Worm (Caenorhabditis elegans) whole organism, L2 larva: ENCODE measurements around the gene dnj-13.

Experiments used
- C34F6.9 ChIP-seq: fragments of 150-350 bp; optimal IDR thresholded peaks from 2 replicates; lab custom pipeline; 2014; ENCODE audit warnings: missing biosample characterization, missing genetic modification characterization
- ZK546.5 ChIP-seq: sonication (generic microtip); optimal IDR thresholded peaks from 2 replicates; lab custom pipeline; 2017; ENCODE audit warnings: missing biosample characterization, missing genetic modification characterization
- aly-2 ChIP-seq: fragments of 150-350 bp; optimal IDR thresholded peaks from 2 replicates; lab custom pipeline; 2014; ENCODE audit warnings: missing biosample characterization, missing genetic modification characterization
- ceh-16 ChIP-seq: fragments of 150-350 bp; optimal IDR thresholded peaks from 2 replicates; lab custom pipeline; 2014; ENCODE audit warnings: missing biosample characterization, missing genetic modification characterization
- ceh-82 ChIP-seq: fragments of 150-350 bp; optimal IDR thresholded peaks from 2 replicates; lab custom pipeline; 2014; ENCODE audit warnings: missing biosample characterization, missing genetic modification characterization
- fos-1 ChIP-seq: fragments of 150-350 bp; optimal IDR thresholded peaks from 2 replicates; lab custom pipeline; 2014; ENCODE audit warnings: missing biosample characterization, missing genetic modification characterization
- gmeb-1 ChIP-seq: fragments of 150-350 bp; optimal IDR thresholded peaks from 2 replicates; lab custom pipeline; 2014; ENCODE audit warnings: missing biosample characterization, missing genetic modification characterization
- lin-13 ChIP-seq: fragments of 150-350 bp; optimal IDR thresholded peaks from 2 replicates; lab custom pipeline; 2014; ENCODE audit warnings: missing biosample characterization, missing genetic modification reagents, missing genetic modification characterization
- lin-39 ChIP-seq: fragments of 150-350 bp; optimal IDR thresholded peaks from 2 replicates; lab custom pipeline; 2014; ENCODE audit warnings: missing biosample characterization, missing genetic modification reagents, missing genetic modification characterization
- lsy-2 ChIP-seq, 2 experiments: fragments of 150-350 bp in 1 of 2; sonication (generic microtip) in 1 of 2; optimal IDR thresholded peaks; 2 replicates each; lab custom pipeline; 2014 to 2017; ENCODE audit warnings: missing biosample characterization in 2 of 2, missing genetic modification characterization in 2 of 2
- mab-5 ChIP-seq: fragments of 150-350 bp; optimal IDR thresholded peaks from 2 replicates; lab custom pipeline; 2014; ENCODE audit warnings: missing biosample characterization, missing genetic modification characterization
- mbf-1 ChIP-seq: sonication (generic microtip); optimal IDR thresholded peaks from 2 replicates; lab custom pipeline; 2017; ENCODE audit warnings: missing biosample characterization, missing genetic modification characterization
- mdl-1 ChIP-seq, 2 experiments: fragments of 150-350 bp in 1 of 2; sonication (generic microtip) in 1 of 2; optimal IDR thresholded peaks; 2 replicates each; lab custom pipeline; 2017; ENCODE audit warnings: missing biosample characterization in 2 of 2, missing genetic modification characterization in 2 of 2
- nhr-11 ChIP-seq: fragments of 150-350 bp; optimal IDR thresholded peaks from 2 replicates; lab custom pipeline; 2014; ENCODE audit warnings: missing biosample characterization, missing genetic modification characterization
- nhr-12 ChIP-seq: fragments of 150-350 bp; optimal IDR thresholded peaks from 2 replicates; lab custom pipeline; 2014; ENCODE audit warnings: missing biosample characterization, missing genetic modification characterization
- nhr-129 ChIP-seq: fragments of 150-350 bp; optimal IDR thresholded peaks from 2 replicates; lab custom pipeline; 2014; ENCODE audit warnings: missing biosample characterization, missing genetic modification characterization
- nhr-21 ChIP-seq: fragments of 150-350 bp; optimal IDR thresholded peaks from 2 replicates; lab custom pipeline; 2014; ENCODE audit warnings: missing biosample characterization, missing genetic modification characterization
- nhr-6 ChIP-seq: fragments of 150-350 bp; optimal IDR thresholded peaks from 2 replicates; lab custom pipeline; 2014; ENCODE audit warnings: missing biosample characterization, missing genetic modification characterization
- skn-1 ChIP-seq: sonication (generic microtip); optimal IDR thresholded peaks from 2 replicates; lab custom pipeline; 2017; ENCODE audit warnings: missing biosample characterization, missing genetic modification characterization
- sma-9 ChIP-seq, 2 experiments: fragments of 150-350 bp in 1 of 2; sonication (generic microtip) in 1 of 2; optimal IDR thresholded peaks; 2 replicates each; lab custom pipeline; 2014 to 2016; ENCODE audit warnings: missing genetic modification characterization in 2 of 2, mild to moderate bottlenecking in 1 of 2, missing biosample characterization in 1 of 2, missing compliant biosample characterization in 1 of 2, missing genetic modification reagents in 1 of 2, moderate library complexity in 1 of 2
- snpc-4 ChIP-seq: fragments of 150-350 bp; optimal IDR thresholded peaks from 2 replicates; lab custom pipeline; 2014; ENCODE audit warnings: missing biosample characterization, missing genetic modification characterization
- unc-55 ChIP-seq: fragments of 150-350 bp; sonication (generic microtip); optimal IDR thresholded peaks from 3 replicates; lab custom pipeline; 2014; ENCODE audit warnings: missing biosample characterization, missing genetic modification reagents, missing genetic modification characterization
- unc-62 ChIP-seq: fragments of 150-350 bp; optimal IDR thresholded peaks from 2 replicates; lab custom pipeline; 2014; ENCODE audit warnings: missing biosample characterization, missing genetic modification reagents, missing genetic modification characterization
- ztf-1 ChIP-seq: fragments of 200-800 bp; sonication (Bioruptor generic); conservative IDR thresholded peaks from 2 replicates; pipeline ENCODE4 v1.3.6; 2022; ENCODE audit warnings: missing genetic modification characterization, missing compliant biosample characterization

Gene dnj-13

ce11 chrII:11566970-11567711, 21.6 kb downstream of the dnj-13 start, which contains the start of gene F54D5.5 (continued):
- TF ChIP-seq ceh-16 (tag; lab: Kevin White, UChicago) (no peak), nhr-11 (tag; lab: Kevin White, UChicago) (no peak)

ce11 chrII:11568670-11569069, 23.2 kb downstream of the dnj-13 start:
- TF ChIP-seq unc-55 (GFP tag; lab: Kevin White, UChicago), result no peak
- no peak for TF ChIP-seq gmeb-1

DNA sequence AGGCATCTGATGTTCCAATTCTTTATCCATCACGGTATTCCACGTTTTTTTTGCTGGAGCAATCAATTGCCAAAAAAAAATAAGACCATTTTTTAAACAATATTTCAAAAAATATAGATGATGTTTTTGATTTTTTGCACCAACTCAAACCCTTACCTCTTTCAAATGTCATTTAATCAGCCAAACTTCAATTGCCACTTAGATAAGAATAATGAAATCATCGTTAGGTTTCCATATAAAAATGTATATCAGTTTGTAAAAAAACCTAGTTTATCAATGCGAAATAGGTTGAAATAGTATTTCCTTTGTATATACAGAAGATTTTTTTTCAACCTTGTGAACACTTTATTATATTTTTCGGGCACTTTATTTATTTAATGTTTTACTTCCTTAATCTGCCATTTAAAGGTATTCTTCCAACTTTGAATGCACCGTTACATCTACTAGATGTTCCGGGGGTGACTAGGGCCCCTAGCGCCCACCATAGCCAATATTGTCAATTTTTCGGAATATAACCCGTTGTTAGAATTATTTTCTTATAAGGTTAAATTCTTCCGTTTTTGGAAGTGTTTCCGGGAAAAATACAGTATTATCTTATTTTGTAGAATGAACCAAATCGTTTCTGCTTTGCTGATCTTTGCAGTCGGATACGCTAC, 23.8 kb downstream of the dnj-13 start, which contains the start of the genes F54D5.23 and F54D5.4:
Gene F54D5.23, minus strand, starts transcription at position 75 of the 656 bp plus-strand sequence.
Gene F54D5.4, plus strand, starts transcription at position 606 of the 656 bp plus-strand sequence.
- TF ChIP-seq ztf-1 (GFP tag; lab: Robert Waterston, UW) (no peak), skn-1 (tag; lab: Kevin White, UChicago) (no peak), nhr-21 (tag; lab: Kevin White, UChicago) (no peak), lsy-2 (tag; optimal IDR thresholded peaks at IDR 0.05; lab: Kevin White, UChicago) (no peak), fos-1 (tag; lab: Kevin White, UChicago) (peak; percentile 82)

- peak; percentile 87 for TF ChIP-seq fos-1 (tag; lab: Kevin White, UChicago)
- TF ChIP-seq nhr-6 (tag; lab: Kevin White, UChicago), result no peak
Observed at ce11 chrII:11571260-11571854, 25.9 kb downstream of the dnj-13 start, which contains the start of gene F54D5.3. F54D5.3 (plus strand) TSS chrII:11571805.

- TF ChIP-seq sma-9 (GFP tag; optimal IDR thresholded peaks at IDR 0.05; lab: Kevin White, UChicago), result no peak
- TF ChIP-seq sma-9 (tag; optimal IDR thresholded peaks at IDR 0.05; lab: Kevin White, UChicago), result no peak
Observed at ce11 chrII:11572944-11573343, 27.4 kb downstream of the dnj-13 start, which contains the start of gene F54D5.2. F54D5.2 (plus strand) TSS chrII:11573180.

DNA sequence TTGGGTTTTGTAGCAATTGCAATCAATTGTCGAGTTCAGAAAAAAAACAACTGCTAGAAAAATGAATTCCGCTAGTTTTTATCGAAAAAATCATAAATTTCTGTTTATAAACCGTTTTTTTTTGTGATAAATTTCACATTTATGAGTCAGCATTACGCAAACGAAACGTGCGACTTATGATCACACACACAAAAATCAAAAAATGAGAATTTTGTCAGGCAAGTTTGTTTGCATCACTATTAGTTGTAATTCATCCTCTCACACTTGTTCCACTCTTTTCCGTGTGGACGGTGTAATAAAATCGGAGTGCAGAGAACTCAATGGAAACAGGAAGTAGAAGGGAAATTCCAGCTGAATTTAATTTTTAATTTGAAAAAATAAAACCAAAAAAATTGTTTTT, 31.9 kb downstream of the dnj-13 start, which contains the start of gene pcs-1:
Gene pcs-1, minus strand, starts transcription at position 344 of the 400 bp plus-strand sequence.
- peak; percentile 15 for TF ChIP-seq nhr-129 (tag; lab: Kevin White, UChicago)
- no peak for TF ChIP-seq nhr-21 (tag; lab: Kevin White, UChicago)
- TF ChIP-seq fos-1 (tag; lab: Kevin White, UChicago), result peak; percentile 67
- peak; percentile 3 for TF ChIP-seq lin-13 (GFP tag; lab: Kevin White, UChicago)

DNA sequence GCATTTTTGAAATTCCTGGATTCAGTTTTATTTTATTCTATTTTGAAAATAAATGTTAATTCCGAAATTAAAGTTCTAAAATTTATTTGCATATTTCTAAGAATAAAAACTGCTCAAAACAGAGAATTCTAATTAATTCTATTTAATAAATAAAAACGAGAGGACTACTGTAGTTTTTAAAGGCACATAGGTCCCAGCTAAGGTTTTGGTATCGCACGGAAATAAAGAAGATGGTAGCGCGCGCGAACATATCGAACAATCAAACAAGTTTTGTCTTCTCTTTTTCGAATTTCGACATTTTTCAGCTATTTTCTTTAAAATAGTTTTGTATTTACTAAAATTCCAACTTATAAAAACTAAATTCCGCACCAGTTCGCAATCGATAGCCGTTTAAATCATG, 32.4 kb downstream of the dnj-13 start:
- TF ChIP-seq nhr-129 (tag; lab: Kevin White, UChicago) (no peak), snpc-4 (tag; lab: Kevin White, UChicago) (no peak), lin-39 (tag; lab: Kevin White, UChicago) (no peak), nhr-12 (no peak), mbf-1 (tag; lab: Kevin White, UChicago) (no peak), aly-2 (tag; lab: Kevin White, UChicago) (no peak), ZK546.5 (no peak), unc-62 (GFP tag; lab: Kevin White, UChicago) (no peak), ceh-82 (tag; lab: Kevin White, UChicago) (no peak)
- TF ChIP-seq, all 48 proteins: peak for 0

ce11 chrII:11578327-11578726, 32.8 kb downstream of the dnj-13 start, which contains the start of gene smc-6:
smc-6 (plus strand) TSS chrII:11578716.
- TF ChIP-seq nhr-129 (tag; lab: Kevin White, UChicago) (peak; percentile 68), snpc-4 (tag; lab: Kevin White, UChicago) (no peak), unc-55 (GFP tag; lab: Kevin White, UChicago) (peak; percentile 85), mdl-1 (tag; optimal IDR thresholded peaks at IDR 0.05; lab: Kevin White, UChicago) (no peak), ceh-16 (tag; lab: Kevin White, UChicago) (no peak), C34F6.9 (tag; lab: Kevin White, UChicago) (peak; percentile 57), mab-5 (no peak), fos-1 (tag; lab: Kevin White, UChicago) (peak; percentile 45), nhr-6 (tag; lab: Kevin White, UChicago) (no peak), gmeb-1 (peak; percentile 7)
